Worm (Caenorhabditis elegans) whole organism, L1 larva: ENCODE results near the gene srgp-1.

ENCODE experiments used
- C04F5.9 ChIP-seq: sonication (generic microtip); optimal IDR thresholded peaks from 2 replicates; lab custom pipeline; 2016; ENCODE audit warnings: missing genetic modification characterization, missing compliant biosample characterization
- C16A3.4 ChIP-seq: fragments of 150-350 bp; optimal IDR thresholded peaks from 2 replicates; lab custom pipeline; 2014; ENCODE audit warnings: missing biosample characterization, missing genetic modification characterization
- C34B4.2 ChIP-seq: sonication (generic microtip); optimal IDR thresholded peaks from 2 replicates; lab custom pipeline; 2017; ENCODE audit warnings: mild to moderate bottlenecking, missing genetic modification characterization, missing compliant biosample characterization
- ama-1 ChIP-seq: fragments of 150-350 bp; optimal IDR thresholded peaks from 2 replicates; lab custom pipeline; 2014
- ceh-88 ChIP-seq: fragments of 200-800 bp; sonication (Bioruptor generic); IDR thresholded peaks from 2 replicates; pipeline ENCODE4 v1.3.6; 2022; ENCODE audit warnings: missing genetic modification characterization, missing compliant biosample characterization
- ceh-90 ChIP-seq: sonication (generic microtip); optimal IDR thresholded peaks from 2 replicates; lab custom pipeline; 2016; ENCODE audit warnings: missing genetic modification characterization, missing compliant biosample characterization
- ces-1 ChIP-seq: fragments of 150-350 bp; optimal IDR thresholded peaks from 2 replicates; lab custom pipeline; 2014; ENCODE audit warnings: missing biosample characterization, missing genetic modification reagents, missing genetic modification characterization
- dpl-1 ChIP-seq, 3 experiments: fragments of 150-350 bp in 2 of 3; sonication (generic microtip) in 1 of 3; optimal IDR thresholded peaks; 2 replicates each; lab custom pipeline; 2014 to 2017; ENCODE audit warnings: missing biosample characterization in 3 of 3, missing genetic modification characterization in 3 of 3, missing genetic modification reagents in 3 of 3
- dsc-1 ChIP-seq: sonication (generic microtip); optimal IDR thresholded peaks from 2 replicates; lab custom pipeline; 2016; ENCODE audit warnings: mild to moderate bottlenecking, missing genetic modification characterization, missing compliant biosample characterization
- efl-1 ChIP-seq, 4 experiments: fragments of 150-350 bp; optimal IDR thresholded peaks in 3 of 4; peaks in 1 of 4; 1 replicate in 1 of 4; 2 replicates in 3 of 4; lab custom pipeline; 2014; ENCODE audit warnings: missing biosample characterization in 2 of 4, missing genetic modification characterization in 2 of 4, missing genetic modification reagents in 2 of 4
- efl-3 ChIP-seq: fragments of 200-800 bp; sonication (Bioruptor generic); optimal IDR thresholded peaks from 2 replicates; lab custom pipeline; 2018; ENCODE audit warnings: mild to moderate bottlenecking, missing genetic modification characterization, missing compliant biosample characterization
- egl-13 ChIP-seq: sonication (generic microtip); optimal IDR thresholded peaks from 2 replicates; lab custom pipeline; 2016; ENCODE audit warnings: missing genotype, missing genetic modification reagents, missing genetic modification characterization, missing compliant biosample characterization
- egl-27 ChIP-seq, 2 experiments: fragments of 150-350 bp in 1 of 2; sonication (generic microtip); optimal IDR thresholded peaks; 3 replicates each; lab custom pipeline; 2017 to 2018; ENCODE audit warnings: missing biosample characterization in 2 of 2, missing genetic modification characterization in 2 of 2, missing genetic modification reagents in 2 of 2
- elt-2 ChIP-seq: sonication (generic microtip); optimal IDR thresholded peaks from 2 replicates; lab custom pipeline; 2016; ENCODE audit warnings: missing genetic modification characterization, mild to moderate bottlenecking, inconsistent platforms, missing compliant biosample characterization, missing genetic modification reagents
- ets-5 ChIP-seq: fragments of 200-800 bp; sonication (Bioruptor generic); IDR thresholded peaks from 2 replicates; pipeline ENCODE4 v1.3.6; 2022; ENCODE audit warnings: missing genetic modification characterization, missing compliant biosample characterization
- fkh-10 ChIP-seq: sonication (generic microtip); optimal IDR thresholded peaks from 2 replicates; lab custom pipeline; 2017; ENCODE audit warnings: missing biosample characterization, missing genetic modification reagents, missing genetic modification characterization
- fkh-8 ChIP-seq: sonication (generic microtip); optimal IDR thresholded peaks from 2 replicates; lab custom pipeline; 2016; ENCODE audit warnings: mild to moderate bottlenecking, missing genetic modification characterization, missing compliant biosample characterization
- hpl-2 ChIP-seq: fragments of 150-350 bp; optimal IDR thresholded peaks from 2 replicates; lab custom pipeline; 2014; ENCODE audit warnings: missing biosample characterization, missing genetic modification reagents, missing genetic modification characterization
- isw-1 ChIP-seq: fragments of 200-800 bp; sonication (Bioruptor generic); IDR thresholded peaks from 2 replicates; pipeline ENCODE4 v1.3.6; 2022; ENCODE audit warnings: missing genetic modification characterization, missing compliant biosample characterization
- lin-15B ChIP-seq: fragments of 150-350 bp; sonication (generic microtip); optimal IDR thresholded peaks from 3 replicates; lab custom pipeline; 2014; ENCODE audit warnings: missing biosample characterization, missing genetic modification characterization
- lin-35 ChIP-seq, 2 experiments: fragments of 150-350 bp; optimal IDR thresholded peaks; 2 replicates each; lab custom pipeline; 2014; ENCODE audit warnings: missing biosample characterization in 2 of 2, missing genetic modification characterization in 2 of 2, missing genetic modification reagents in 2 of 2
- lin-39 ChIP-seq: fragments of 150-350 bp; optimal IDR thresholded peaks from 2 replicates; lab custom pipeline; 2014; ENCODE audit warnings: missing biosample characterization, missing genetic modification reagents, missing genetic modification characterization
- lir-3 ChIP-seq: sonication (generic microtip); optimal IDR thresholded peaks from 2 replicates; lab custom pipeline; 2016; ENCODE audit warnings: mild to moderate bottlenecking, missing genetic modification characterization, moderate library complexity, missing compliant biosample characterization; ENCODE audit not compliant: poor library complexity
- mab-9 ChIP-seq: fragments of 200-800 bp; sonication (Bioruptor generic); IDR thresholded peaks from 2 replicates; pipeline ENCODE4 v1.3.6; 2022; ENCODE audit warnings: missing genetic modification reagents, missing genetic modification characterization, missing compliant biosample characterization
- mdl-1 ChIP-seq, 2 experiments: fragments of 150-350 bp; optimal IDR thresholded peaks; 2 replicates each; lab custom pipeline; 2014 to 2017; ENCODE audit warnings: missing biosample characterization in 2 of 2, missing genetic modification characterization in 2 of 2, inconsistent platforms in 1 of 2
- mef-2 ChIP-seq: fragments of 150-350 bp; optimal IDR thresholded peaks from 2 replicates; lab custom pipeline; 2014; ENCODE audit warnings: missing biosample characterization, missing genetic modification characterization
- mep-1 ChIP-seq: fragments of 150-350 bp; optimal IDR thresholded peaks from 2 replicates; lab custom pipeline; 2014; ENCODE audit warnings: missing biosample characterization, missing genetic modification characterization
- nhr-12 ChIP-seq: sonication (generic microtip); optimal IDR thresholded peaks from 2 replicates; lab custom pipeline; 2017; ENCODE audit warnings: missing biosample characterization, missing genetic modification characterization
- nhr-19 ChIP-seq: fragments of 200-800 bp; sonication (Bioruptor generic); conservative IDR thresholded peaks from 2 replicates; pipeline ENCODE4 v1.3.6; 2022; ENCODE audit warnings: missing genetic modification characterization, missing compliant biosample characterization
- nhr-20 ChIP-seq: sonication (generic microtip); optimal IDR thresholded peaks from 2 replicates; lab custom pipeline; 2016; ENCODE audit warnings: mild to moderate bottlenecking, missing genetic modification characterization, missing compliant biosample characterization
- nhr-237 ChIP-seq: fragments of 150-350 bp; optimal IDR thresholded peaks from 2 replicates; lab custom pipeline; 2014; ENCODE audit warnings: missing biosample characterization, missing genetic modification characterization
- nhr-28 ChIP-seq: fragments of 150-350 bp; optimal IDR thresholded peaks from 2 replicates; lab custom pipeline; 2014; ENCODE audit warnings: missing biosample characterization, missing genetic modification characterization
- nhr-71 ChIP-seq: sonication (generic microtip); optimal IDR thresholded peaks from 2 replicates; lab custom pipeline; 2016; ENCODE audit warnings: mild to moderate bottlenecking, missing genetic modification characterization, moderate library complexity, missing compliant biosample characterization
- nhr-76 ChIP-seq: sonication (generic microtip); optimal IDR thresholded peaks from 2 replicates; lab custom pipeline; 2017; ENCODE audit warnings: missing biosample characterization, missing genetic modification characterization
- nhr-77 ChIP-seq: fragments of 150-350 bp; optimal IDR thresholded peaks from 2 replicates; lab custom pipeline; 2014; ENCODE audit warnings: missing biosample characterization, missing genetic modification characterization
- nhr-84 ChIP-seq: sonication (generic microtip); optimal IDR thresholded peaks from 2 replicates; lab custom pipeline; 2017; ENCODE audit warnings: missing biosample characterization, missing genetic modification characterization
- pag-3 ChIP-seq: sonication (generic microtip); optimal IDR thresholded peaks from 2 replicates; lab custom pipeline; 2017; ENCODE audit warnings: missing genetic modification characterization, mild to moderate bottlenecking, missing compliant biosample characterization, antibody characterized with exemption, borderline replicate concordance; ENCODE audit not compliant: insufficient read depth
- skn-1 ChIP-seq: fragments of 150-350 bp; optimal IDR thresholded peaks from 2 replicates; lab custom pipeline; 2014; ENCODE audit warnings: missing biosample characterization, missing genetic modification characterization
- snpc-4 ChIP-seq: fragments of 150-350 bp; optimal IDR thresholded peaks from 2 replicates; lab custom pipeline; 2014; ENCODE audit warnings: missing biosample characterization, missing genetic modification characterization
- snu-23 ChIP-seq: sonication (generic microtip); optimal IDR thresholded peaks from 2 replicates; lab custom pipeline; 2016; ENCODE audit warnings: missing genetic modification characterization, missing compliant biosample characterization
- sptf-1 ChIP-seq: fragments of 150-350 bp; optimal IDR thresholded peaks from 2 replicates; lab custom pipeline; 2014; ENCODE audit warnings: missing biosample characterization, missing genetic modification characterization
- sup-37 ChIP-seq: fragments of 200-800 bp; sonication (Bioruptor generic); optimal IDR thresholded peaks from 2 replicates; lab custom pipeline; 2018; ENCODE audit warnings: mild to moderate bottlenecking, missing genetic modification characterization, missing compliant biosample characterization
- tbx-2 ChIP-seq: sonication (generic microtip); optimal IDR thresholded peaks from 2 replicates; lab custom pipeline; 2016; ENCODE audit warnings: missing genetic modification characterization, missing compliant biosample characterization
- unc-86 ChIP-seq: sonication (generic microtip); optimal IDR thresholded peaks from 2 replicates; lab custom pipeline; 2016; ENCODE audit warnings: missing genetic modification characterization, missing compliant biosample characterization
- xbp-1 ChIP-seq: sonication (generic microtip); optimal IDR thresholded peaks from 2 replicates; lab custom pipeline; 2016; ENCODE audit warnings: missing genetic modification characterization, missing compliant biosample characterization
- zag-1 ChIP-seq: fragments of 150-350 bp; optimal IDR thresholded peaks from 2 replicates; lab custom pipeline; 2014; ENCODE audit warnings: missing biosample characterization, missing genetic modification characterization
- zip-4 ChIP-seq: fragments of 200-800 bp; sonication (Bioruptor generic); optimal IDR thresholded peaks from 2 replicates; lab custom pipeline; 2018; ENCODE audit warnings: mild to moderate bottlenecking, missing genetic modification characterization, moderate library complexity, missing compliant biosample characterization
- ztf-11 ChIP-seq, 2 experiments: sonication (generic microtip); optimal IDR thresholded peaks; 2 replicates each; lab custom pipeline; 2016 to 2017; ENCODE audit warnings: missing genetic modification characterization in 2 of 2, missing biosample characterization in 1 of 2, missing compliant biosample characterization in 1 of 2

Gene srgp-1

DNA sequence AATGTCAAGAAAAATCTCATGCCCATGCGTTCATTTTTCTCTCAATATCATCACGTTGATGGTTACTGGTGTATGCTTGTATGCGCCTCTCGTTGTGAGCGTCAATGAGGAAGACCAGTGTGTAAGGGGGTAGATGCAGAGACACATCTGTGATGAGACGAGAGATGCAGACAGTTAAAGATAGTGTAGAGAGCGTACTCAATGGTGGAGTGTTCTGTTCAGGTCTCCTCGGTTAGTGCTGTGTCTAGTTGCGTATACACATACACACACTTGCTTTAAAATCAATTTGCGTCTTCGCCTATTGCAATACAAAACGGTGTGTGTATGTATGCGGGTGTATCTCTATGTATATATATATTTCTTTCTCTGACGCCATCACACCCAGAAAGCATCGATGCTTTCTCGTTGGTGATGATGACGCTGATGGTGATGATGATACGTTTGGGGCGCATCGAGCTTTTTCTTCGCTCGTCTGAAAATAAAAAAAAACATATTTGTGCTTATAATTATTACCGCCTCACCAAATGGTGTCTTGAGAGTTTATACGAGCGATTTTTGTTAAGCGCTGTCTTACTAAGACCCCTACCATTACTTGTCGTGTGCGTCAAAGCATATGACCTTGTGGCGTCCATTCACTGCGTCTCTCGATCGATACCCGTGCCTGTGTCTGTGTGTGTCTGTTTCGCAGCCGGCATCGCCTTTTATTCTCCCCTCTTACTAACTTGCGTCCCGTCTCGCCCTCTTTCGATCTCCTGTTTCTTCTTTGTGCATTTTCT lies 23.3 kb downstream of the srgp-1 start, which contains the start of gene F40F11.3 (continued):
- TF ChIP-seq lin-39 (tag; lab: Kevin White, UChicago) (peak; percentile 25), ceh-90 (tag; lab: Kevin White, UChicago) (no peak), ces-1 (GFP tag; lab: Kevin White, UChicago) (peak; percentile 37), nhr-19 (GFP tag; lab: Robert Waterston, UW) (peak; percentile 83), zag-1 (tag; lab: Kevin White, UChicago) (no peak), ceh-88 (GFP tag; lab: Robert Waterston, UW) (peak; percentile 63; the same call in 1 of the 2 replicates), elt-2 (peak; percentile 49), hpl-2 (GFP tag; lab: Kevin White, UChicago) (no peak), mdl-1 (tag; optimal IDR thresholded peaks at IDR 0.05; lab: Kevin White, UChicago) (peak in 1 of 2 experiments; percentile 92), nhr-20 (peak; percentile 84), egl-13 (tag; lab: Kevin White, UChicago) (peak; percentile 83), lir-3 (tag; lab: Kevin White, UChicago) (peak; percentile 83), nhr-28 (no peak), nhr-76 (no peak), snpc-4 (tag; lab: Kevin White, UChicago) (peak; percentile 56), pag-3 (tag; lab: Kevin White, UChicago) (no peak), mab-9 (GFP tag; lab: Robert Waterston, UW) (0 out of 2 replicates have a peak, but pooled peaks have one; percentile 30), sptf-1 (tag; lab: Kevin White, UChicago) (no peak), fkh-10 (GFP tag; lab: Kevin White, UChicago) (peak; percentile 87), nhr-237 (tag; lab: Kevin White, UChicago) (peak; percentile 85), nhr-12 (tag; lab: Kevin White, UChicago) (no peak), unc-86 (tag; lab: Kevin White, UChicago) (peak; percentile 67), sup-37 (no peak), nhr-84 (tag; lab: Kevin White, UChicago) (no peak), C16A3.4 (tag; lab: Kevin White, UChicago) (peak; percentile 89), xbp-1 (peak; percentile 74), snu-23 (GFP tag; lab: Kevin White, UChicago) (peak; percentile 96), egl-27 (tag; optimal IDR thresholded peaks at IDR 0.05; lab: Kevin White, UChicago) (peak in 1 of 2 experiments; percentile 75), dsc-1 (tag; lab: Kevin White, UChicago) (peak; percentile 93), ama-1 (lab: Kevin White, UChicago) (peak; percentile 83), mef-2 (tag; lab: Kevin White, UChicago) (peak; percentile 6), C34B4.2 (tag; lab: Kevin White, UChicago) (no peak), lin-15B (tag; lab: Kevin White, UChicago) (peak; percentile 23), ztf-11 (tag; optimal IDR thresholded peaks at IDR 0.05; lab: Kevin White, UChicago) (peak in 1 of 2 experiments; percentile 67)

DNA sequence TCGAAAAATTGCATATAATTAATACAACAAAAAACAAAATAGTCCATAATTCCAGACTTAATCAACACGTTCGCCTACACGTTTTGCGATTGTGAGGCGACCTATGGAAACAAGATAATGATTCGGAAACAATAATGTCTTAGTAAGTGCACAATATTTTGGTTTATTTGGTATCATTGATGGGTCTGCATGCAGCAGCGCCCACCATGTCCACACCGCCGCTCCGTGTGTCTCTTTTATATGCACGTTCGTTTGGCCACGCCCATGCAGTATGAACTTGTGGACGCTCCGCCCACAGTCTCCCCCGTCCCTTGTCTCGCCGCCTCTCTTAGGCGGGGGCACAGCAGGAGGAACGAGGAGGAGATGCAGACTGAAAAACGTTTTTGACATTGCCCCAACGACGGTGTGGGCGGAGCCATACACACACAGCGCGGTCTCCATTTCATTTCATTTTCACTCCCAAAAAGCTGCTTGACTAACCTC lies 23.9 kb downstream of the srgp-1 start, which contains the start of gene mig-38:
Gene mig-38 (plus strand): TSS at position 54 of the 483 bp plus-strand sequence.
- TF ChIP-seq tbx-2 (tag; lab: Kevin White, UChicago) (peak; percentile 14), ama-1 (lab: Kevin White, UChicago) (peak; percentile 93), nhr-71 (tag; lab: Kevin White, UChicago) (peak; percentile 70), skn-1 (tag; lab: Kevin White, UChicago) (peak; percentile 13), mep-1 (tag; lab: Kevin White, UChicago) (peak; percentile 46), fkh-8 (tag; lab: Kevin White, UChicago) (peak; percentile 62), dpl-1 (GFP tag; optimal IDR thresholded peaks at IDR 0.05; lab: Kevin White, UChicago) (peak in 1 of 3 experiments; percentile 15), nhr-77 (tag; lab: Kevin White, UChicago) (peak; percentile 28), lin-35 (GFP tag; optimal IDR thresholded peaks at IDR 0.05; lab: Kevin White, UChicago) (peak; percentile 37 to 46), nhr-19 (GFP tag; lab: Robert Waterston, UW) (peak; percentile 18; the same call in 1 of the 2 replicates), C34B4.2 (tag; lab: Kevin White, UChicago) (no peak), C04F5.9 (tag; lab: Kevin White, UChicago) (peak; percentile 32), efl-1 (optimal IDR thresholded peaks at IDR 0.05; lab: Kevin White, UChicago) (peak in 1 of 2 experiments; percentile 24), efl-1 (GFP tag; optimal IDR thresholded peaks at IDR 0.05 in 1 of 2; lab: Kevin White, UChicago) (no peak), xbp-1 (peak; percentile 6), zip-4 (no peak), elt-2 (peak; percentile 25), efl-3 (GFP tag; lab: Kevin White, UChicago) (peak; percentile 48), lin-39 (tag; lab: Kevin White, UChicago) (no peak), isw-1 (0 out of 2 replicates have a peak, but pooled peaks have one; percentile 1), fkh-10 (GFP tag; lab: Kevin White, UChicago) (peak; percentile 51), ztf-11 (tag; optimal IDR thresholded peaks at IDR 0.05; lab: Kevin White, UChicago) (peak in 1 of 2 experiments; percentile 14), ets-5 (GFP tag; lab: Robert Waterston, UW) (no peak)
